Worm (Caenorhabditis elegans): ENCODE results near the gene F44B9.5.

DNA sequence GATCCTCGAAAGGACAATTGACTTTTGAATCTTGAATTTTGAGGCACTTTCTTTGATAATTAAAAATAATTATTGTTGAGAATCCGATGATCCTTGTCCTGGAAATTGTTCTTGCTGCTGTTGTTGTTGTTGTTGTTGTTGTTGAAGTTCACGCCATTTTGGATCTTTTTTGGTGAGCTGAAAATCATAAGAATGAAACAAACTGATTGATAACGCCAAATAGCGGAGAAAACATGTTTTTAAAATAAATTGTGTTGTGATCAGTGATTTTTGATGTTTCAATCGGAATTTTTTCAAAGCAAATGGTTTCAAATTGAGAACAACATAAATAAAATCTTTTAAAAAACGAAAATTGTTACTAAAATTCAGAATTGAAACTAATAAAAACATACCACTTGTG, 715 bp upstream of the F44B9.5 start:
- TF ChIP-seq nhr-12 (tag; optimal IDR thresholded peaks at IDR 0.05) (no peak), egl-27 (tag; optimal IDR thresholded peaks at IDR 0.05) (no peak), nhr-129 (tag; optimal IDR thresholded peaks at IDR 0.05) (no peak), mbf-1 (tag; optimal IDR thresholded peaks at IDR 0.05) (no peak), nhr-11 (tag; optimal IDR thresholded peaks at IDR 0.05) (no peak), ceh-82 (tag; optimal IDR thresholded peaks at IDR 0.05) (no peak), peb-1 (tag; optimal IDR thresholded peaks at IDR 0.05) (no peak)
